Worm (Caenorhabditis elegans) whole organism, young adult: ENCODE data around the gene K01A6.4.

Source experiments
- B0336.3 ChIP-seq: fragments of 200-800 bp; sonication (Bioruptor generic); IDR thresholded peaks from 2 replicates; pipeline ENCODE4 v1.3.6; 2022; ENCODE audit warnings: missing genetic modification characterization, missing compliant biosample characterization
- C06A6.2 ChIP-seq: fragments of 200-800 bp; sonication (Bioruptor generic); conservative IDR thresholded peaks from 2 replicates; pipeline ENCODE4 v1.3.6; 2022; ENCODE audit warnings: missing genetic modification characterization, missing compliant biosample characterization
- F55B11.4 ChIP-seq: sonication (generic microtip); optimal IDR thresholded peaks from 2 replicates; lab custom pipeline; 2016; ENCODE audit warnings: missing compliant biosample characterization, missing genetic modification characterization, borderline replicate concordance; ENCODE audit not compliant: insufficient read depth
- Y53G8AR.9 ChIP-seq: fragments of 200-800 bp; sonication (Bioruptor generic); conservative IDR thresholded peaks from 2 replicates; pipeline ENCODE4 v1.3.6; 2022; ENCODE audit warnings: missing genetic modification reagents, missing genetic modification characterization, missing compliant biosample characterization
- bed-2 ChIP-seq: fragments of 200-800 bp; sonication (Bioruptor generic); IDR thresholded peaks from 2 replicates; pipeline ENCODE4 v1.3.6; 2022; ENCODE audit warnings: missing genetic modification reagents, missing genetic modification characterization, missing compliant biosample characterization
- cebp-1 ChIP-seq, 2 experiments: fragments of 200-800 bp in 1 of 2; sonication (Bioruptor generic) in 1 of 2; sonication (generic microtip) in 1 of 2; IDR thresholded peaks in 1 of 2; optimal IDR thresholded peaks in 1 of 2; 2 replicates each; pipeline versions ENCODE4 v1.3.6 to Lab custom; 2017 to 2022; ENCODE audit warnings: missing compliant biosample characterization in 2 of 2, missing genetic modification characterization in 2 of 2, mild to moderate bottlenecking in 1 of 2, missing genetic modification reagents in 1 of 2, moderate library complexity in 1 of 2
- dox-1 ChIP-seq: fragments of 200-800 bp; sonication (Bioruptor generic); IDR thresholded peaks from 2 replicates; pipeline ENCODE4 v1.3.6; 2022; ENCODE audit warnings: missing genetic modification reagents, missing genetic modification characterization, missing compliant biosample characterization
- him-1 ChIP-seq: sonication (generic microtip); optimal IDR thresholded peaks from 2 replicates; lab custom pipeline; 2016; ENCODE audit warnings: missing genotype, missing genetic modification reagents, missing genetic modification characterization, missing compliant biosample characterization
- hmg-20 ChIP-seq: fragments of 200-800 bp; sonication (Bioruptor generic); IDR thresholded peaks from 2 replicates; pipeline ENCODE4 v1.3.6; 2022; ENCODE audit warnings: missing genetic modification reagents, missing genetic modification characterization, missing compliant biosample characterization
- let-526 ChIP-seq: fragments of 200-800 bp; sonication (Bioruptor generic); IDR thresholded peaks from 2 replicates; pipeline ENCODE4 v1.3.6; 2022; ENCODE audit warnings: missing genetic modification reagents, missing genetic modification characterization, missing compliant biosample characterization
- lin-40 ChIP-seq: sonication (generic microtip); optimal IDR thresholded peaks from 2 replicates; lab custom pipeline; 2016; ENCODE audit warnings: missing genetic modification characterization, mild to moderate bottlenecking, missing compliant biosample characterization, missing genotype, missing genetic modification reagents
- lsy-27 ChIP-seq: sonication (generic microtip); optimal IDR thresholded peaks from 2 replicates; lab custom pipeline; 2017; ENCODE audit warnings: missing genetic modification characterization, mild to moderate bottlenecking, missing compliant biosample characterization, antibody characterized with exemption, missing genotype, borderline replicate concordance; ENCODE audit not compliant: insufficient read depth
- madf-6 ChIP-seq: fragments of 200-800 bp; sonication (Bioruptor generic); IDR thresholded peaks from 2 replicates; pipeline ENCODE4 v1.3.6; 2022; ENCODE audit warnings: missing genetic modification reagents, missing genetic modification characterization, missing compliant biosample characterization
- nfyb-1 ChIP-seq: fragments of 200-800 bp; sonication (Bioruptor generic); IDR thresholded peaks from 2 replicates; pipeline ENCODE4 v1.3.6; 2022; ENCODE audit warnings: missing genetic modification reagents, missing genetic modification characterization, missing compliant biosample characterization
- nhr-80 ChIP-seq: sonication (generic microtip); optimal IDR thresholded peaks from 2 replicates; lab custom pipeline; 2016; ENCODE audit warnings: missing genetic modification characterization, missing compliant biosample characterization
- snpc-4 ChIP-seq, 5 experiments: fragments of 150-350 bp in 1 of 5; sonication (generic microtip) in 4 of 5; optimal IDR thresholded peaks; 2 replicates each; lab custom pipeline; 2014 to 2018; ENCODE audit warnings: missing genetic modification characterization in 5 of 5, missing biosample characterization in 3 of 5, antibody characterized with exemption in 2 of 5, mild to moderate bottlenecking in 2 of 5, missing compliant biosample characterization in 2 of 5, missing genotype in 2 of 5, moderate library complexity in 2 of 5, missing genetic modification reagents in 1 of 5
- sptf-2 ChIP-seq: fragments of 200-800 bp; sonication (Bioruptor generic); optimal IDR thresholded peaks from 2 replicates; lab custom pipeline; 2018; ENCODE audit warnings: mild to moderate bottlenecking, missing genetic modification characterization, missing compliant biosample characterization
- zim-3 ChIP-seq: sonication (generic microtip); optimal IDR thresholded peaks from 2 replicates; lab custom pipeline; 2017; ENCODE audit warnings: mild to moderate bottlenecking, missing genetic modification characterization, moderate library complexity, missing compliant biosample characterization
- ztf-22 ChIP-seq: fragments of 200-800 bp; sonication (Bioruptor generic); optimal IDR thresholded peaks from 2 replicates; lab custom pipeline; 2018; ENCODE audit warnings: mild to moderate bottlenecking, missing genetic modification characterization, moderate library complexity, missing compliant biosample characterization
- ztf-6 ChIP-seq: fragments of 200-800 bp; sonication (Bioruptor generic); IDR thresholded peaks from 2 replicates; pipeline ENCODE4 v1.3.6; 2022; ENCODE audit warnings: missing genetic modification reagents, missing genetic modification characterization, missing compliant biosample characterization

The K01A6.4 gene

DNA sequence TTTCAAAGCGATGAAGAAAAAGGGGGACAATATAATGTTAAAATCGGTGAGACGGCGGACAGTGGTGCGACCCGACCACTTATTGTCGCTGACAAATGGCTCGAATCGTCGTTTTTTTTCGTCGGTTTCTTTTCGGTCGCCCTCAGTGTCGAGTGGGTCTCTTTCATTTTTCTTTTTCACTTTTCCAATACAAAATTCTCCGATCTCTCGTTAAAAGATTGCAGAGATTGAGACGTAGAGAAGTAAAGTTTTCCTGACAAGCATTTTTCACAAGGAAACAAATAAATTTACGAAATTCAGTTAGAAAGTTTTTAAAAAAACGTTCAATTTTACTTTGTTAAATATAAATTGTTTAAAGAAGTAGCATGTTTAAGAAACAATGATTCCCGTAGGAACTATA, 48.6 kb downstream of the K01A6.4 start:
- TF ChIP-seq nhr-80 (tag; lab: Kevin White, UChicago) (peak; percentile 12), cebp-1 (GFP tag; IDR thresholded peaks at IDR 0.05; lab: Robert Waterston, UW) (no peak), cebp-1 (tag; optimal IDR thresholded peaks at IDR 0.05; lab: Kevin White, UChicago) (peak; percentile 22), hmg-20 (GFP tag; lab: Robert Waterston, UW) (no peak), snpc-4 (GFP tag; optimal IDR thresholded peaks at IDR 0.05; lab: Kevin White, UChicago) (no peak), snpc-4 (tag; optimal IDR thresholded peaks at IDR 0.05; lab: Kevin White, UChicago) (peak in 1 of 4 experiments; percentile 25)

DNA sequence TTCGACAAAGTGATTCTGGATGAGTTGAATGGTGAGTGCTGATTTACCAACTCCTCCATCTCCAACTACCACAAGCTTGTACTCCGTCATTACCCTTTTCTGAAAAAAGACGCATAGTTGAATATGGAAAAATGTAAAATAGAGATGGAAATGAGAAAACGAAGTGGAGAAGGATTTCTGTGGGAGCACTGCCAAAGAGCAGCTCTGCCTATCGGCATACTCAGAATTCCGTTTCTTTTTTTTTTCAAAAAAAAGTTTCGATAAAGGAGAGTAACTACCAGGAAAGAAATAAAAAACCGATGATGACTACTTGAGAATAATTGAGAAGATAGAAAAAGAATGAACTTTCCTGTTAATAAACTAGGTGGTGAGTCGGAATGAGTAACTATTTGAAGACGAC, 49.1 kb downstream of the K01A6.4 start, which contains the start of gene let-60:
TSS of gene let-60 (minus strand) at position 101 of the 400 bp plus-strand sequence.
- TF ChIP-seq lin-40 (tag; lab: Kevin White, UChicago) = no peak
- no peak for TF ChIP-seq nfyb-1
- TF ChIP-seq sptf-2 (GFP tag; lab: Kevin White, UChicago) = no peak
- TF ChIP-seq zim-3 = no peak
- TF ChIP-seq dox-1 (GFP tag; lab: Robert Waterston, UW) = no peak
- no peak for TF ChIP-seq lsy-27 (tag; lab: Kevin White, UChicago)
- TF ChIP-seq ztf-22 (GFP tag; lab: Kevin White, UChicago) = no peak
- no peak for TF ChIP-seq C06A6.2 (GFP tag; lab: Robert Waterston, UW)
- no peak for TF ChIP-seq B0336.3 (GFP tag; lab: Robert Waterston, UW)
- TF ChIP-seq hmg-20 (GFP tag; lab: Robert Waterston, UW) = no peak
- no peak for TF ChIP-seq ztf-6
- no peak for TF ChIP-seq Y53G8AR.9 (GFP tag; lab: Robert Waterston, UW)
- TF ChIP-seq F55B11.4 (tag; lab: Kevin White, UChicago) = no peak
- no peak for TF ChIP-seq let-526 (GFP tag; lab: Robert Waterston, UW)
- TF ChIP-seq bed-2 = no peak
- TF ChIP-seq him-1 = no peak
- no peak for TF ChIP-seq madf-6 (GFP tag; lab: Robert Waterston, UW)
- TF ChIP-seq, all 124 proteins: peak for 0
